Fruit fly (Drosophila melanogaster) whole organism, adult: ENCODE data around the gene CG42809.
A peak's percentile ranks its signal among the peaks of the same experiment; 100 is the strongest.

Source experiments
- CG11617 ChIP-seq: fragments of 200-800 bp; sonication (Bioruptor generic); optimal IDR thresholded peaks from 2 replicates; lab custom pipeline; 2017; ENCODE audit warnings: mild to moderate bottlenecking, missing biosample characterization, missing genetic modification reagents, missing genetic modification characterization
- CG12768 ChIP-seq: fragments of 200-800 bp; sonication (Bioruptor generic); optimal IDR thresholded peaks from 2 replicates; lab custom pipeline; 2017; ENCODE audit warnings: missing biosample characterization, missing genetic modification characterization, mild to moderate bottlenecking, moderate library complexity, missing genetic modification reagents
- CG14711 ChIP-seq: fragments of 200-800 bp; sonication (Bioruptor generic); optimal IDR thresholded peaks from 2 replicates; lab custom pipeline; 2018; ENCODE audit warnings: missing biosample characterization, mild to moderate bottlenecking, missing genetic modification characterization, moderate library complexity
- CG1620 ChIP-seq: fragments of 200-800 bp; sonication (Bioruptor generic); optimal IDR thresholded peaks from 2 replicates; lab custom pipeline; 2016; ENCODE audit warnings: missing biosample characterization, missing genetic modification characterization
- CG33017 ChIP-seq: fragments of 200-800 bp; sonication (Bioruptor generic); optimal IDR thresholded peaks from 2 replicates; lab custom pipeline; 2018; ENCODE audit warnings: missing biosample characterization, mild to moderate bottlenecking, missing genetic modification characterization, moderate library complexity
- CG5204 ChIP-seq: fragments of 200-800 bp; sonication (Bioruptor generic); optimal IDR thresholded peaks from 2 replicates; lab custom pipeline; 2016; ENCODE audit warnings: missing biosample characterization, missing genetic modification characterization
- CG7045 ChIP-seq: fragments of 200-800 bp; sonication (Bioruptor generic); optimal IDR thresholded peaks from 2 replicates; lab custom pipeline; 2017; ENCODE audit warnings: missing biosample characterization, mild to moderate bottlenecking, missing genetic modification characterization
- CG7101 ChIP-seq: fragments of 200-800 bp; sonication (Bioruptor generic); optimal IDR thresholded peaks from 2 replicates; lab custom pipeline; 2018; ENCODE audit warnings: missing biosample characterization, mild to moderate bottlenecking, missing genetic modification characterization, moderate library complexity
- Clk ChIP-seq: fragments of 200-800 bp; sonication (Bioruptor generic); optimal IDR thresholded peaks from 2 replicates; lab custom pipeline; 2017; ENCODE audit warnings: missing biosample characterization, missing genetic modification characterization
- Crg-1 ChIP-seq: fragments of 200-800 bp; sonication (Bioruptor generic); optimal IDR thresholded peaks from 2 replicates; lab custom pipeline; 2016; ENCODE audit warnings: missing biosample characterization, missing genetic modification characterization
- Hr96 ChIP-seq: fragments of 200-800 bp; sonication (Bioruptor generic); optimal IDR thresholded peaks from 2 replicates; lab custom pipeline; 2016; ENCODE audit warnings: missing biosample characterization, missing genetic modification characterization
- Mnt ChIP-seq: fragments of 200-800 bp; sonication (Bioruptor generic); optimal IDR thresholded peaks from 2 replicates; lab custom pipeline; 2016; ENCODE audit warnings: missing biosample characterization, mild to moderate bottlenecking, missing genetic modification characterization
- bab1 ChIP-seq: fragments of 200-800 bp; sonication (Bioruptor generic); optimal IDR thresholded peaks from 3 replicates; lab custom pipeline; 2019; ENCODE audit warnings: missing biosample characterization, mild to moderate bottlenecking, missing genetic modification characterization, moderate library complexity
- cic ChIP-seq: fragments of 200-800 bp; sonication (Bioruptor generic); optimal IDR thresholded peaks from 2 replicates; lab custom pipeline; 2017; ENCODE audit warnings: missing biosample characterization, mild to moderate bottlenecking, missing genetic modification characterization, moderate library complexity
- cnc ChIP-seq, 2 experiments: fragments of >200 bp; optimal IDR thresholded peaks; 2 replicates each; lab custom pipeline; 2017
- kay ChIP-seq: fragments of 200-800 bp; sonication (Bioruptor generic); peaks from one replicate; lab custom pipeline; 2016; ENCODE audit warnings: missing biosample characterization, missing genetic modification characterization, borderline replicate concordance
- ovo ChIP-seq: fragments of 200-800 bp; sonication (Bioruptor generic); optimal IDR thresholded peaks from 2 replicates; lab custom pipeline; 2016; ENCODE audit warnings: missing biosample characterization, missing genetic modification characterization
- pad ChIP-seq: fragments of 200-800 bp; sonication (Bioruptor generic); optimal IDR thresholded peaks from 3 replicates; lab custom pipeline; 2017; ENCODE audit warnings: missing biosample characterization, missing genetic modification characterization, mild to moderate bottlenecking, moderate library complexity, missing genetic modification reagents
- tj ChIP-seq: fragments of 200-800 bp; sonication (Bioruptor generic); optimal IDR thresholded peaks from 3 replicates; lab custom pipeline; 2017; ENCODE audit warnings: missing biosample characterization, mild to moderate bottlenecking, missing genetic modification characterization, moderate library complexity
- toe ChIP-seq: fragments of 200-800 bp; sonication (Bioruptor generic); optimal IDR thresholded peaks from 2 replicates; lab custom pipeline; 2016; ENCODE audit warnings: missing biosample characterization, missing genetic modification characterization

CG42809 gene

dm6 chr2L:13457037-13457547, at the start of gene CG42809:
CG42809 (plus strand) TSS chr2L:13457497.
- no peak for TF ChIP-seq bab1 (GFP tag; lab: Kevin White, UChicago)
- TF ChIP-seq toe (GFP tag; lab: Kevin White, UChicago) = no peak
- no peak for TF ChIP-seq tj (GFP tag; lab: Kevin White, UChicago)
- TF ChIP-seq CG14711 (tag; lab: Kevin White, UChicago) = no peak
- no peak for TF ChIP-seq CG7101 (tag; lab: Kevin White, UChicago)
- no peak for TF ChIP-seq Crg-1 (GFP tag; lab: Kevin White, UChicago)
- TF ChIP-seq Mnt (GFP tag; lab: Kevin White, UChicago) = no peak
- no peak for TF ChIP-seq pad

- TF ChIP-seq cnc (optimal IDR thresholded peaks at IDR 0.05; lab: Kevin White, UChicago) = no peak
- peak; percentile 49 for TF ChIP-seq bab1 (GFP tag; lab: Kevin White, UChicago)
- peak; percentile 99 for TF ChIP-seq tj (GFP tag; lab: Kevin White, UChicago)
These were observed 45.7 kb upstream of the CG42809 start, which contains the start of gene Vm34Ca for dm6 chr2L:13411566-13411965. Vm34Ca (minus strand) TSS chr2L:13411631.

DNA sequence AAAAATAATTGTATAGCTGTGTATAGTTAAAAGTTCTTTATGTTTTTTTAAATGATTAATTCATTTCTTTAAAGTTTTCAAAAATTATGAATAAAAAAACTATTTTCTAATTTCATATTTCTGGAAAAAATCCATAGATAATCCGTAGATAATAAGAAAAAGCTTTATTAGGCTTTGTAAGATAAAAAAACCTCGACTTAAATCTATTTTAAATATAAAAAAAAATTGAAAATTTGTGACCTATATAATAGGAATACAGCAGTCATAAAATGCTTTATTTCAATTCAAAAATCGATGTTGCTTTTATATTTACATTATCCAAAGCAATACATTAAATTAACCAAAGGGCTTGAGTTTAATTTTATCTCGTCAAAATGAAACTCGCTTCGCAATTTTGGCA, 45.1 kb upstream of the CG42809 start, which contains the start of gene Flad2:
Flad2 (plus strand) TSS at position 301 of the 400 bp plus-strand sequence.
- no peak for TF ChIP-seq CG11617

DNA sequence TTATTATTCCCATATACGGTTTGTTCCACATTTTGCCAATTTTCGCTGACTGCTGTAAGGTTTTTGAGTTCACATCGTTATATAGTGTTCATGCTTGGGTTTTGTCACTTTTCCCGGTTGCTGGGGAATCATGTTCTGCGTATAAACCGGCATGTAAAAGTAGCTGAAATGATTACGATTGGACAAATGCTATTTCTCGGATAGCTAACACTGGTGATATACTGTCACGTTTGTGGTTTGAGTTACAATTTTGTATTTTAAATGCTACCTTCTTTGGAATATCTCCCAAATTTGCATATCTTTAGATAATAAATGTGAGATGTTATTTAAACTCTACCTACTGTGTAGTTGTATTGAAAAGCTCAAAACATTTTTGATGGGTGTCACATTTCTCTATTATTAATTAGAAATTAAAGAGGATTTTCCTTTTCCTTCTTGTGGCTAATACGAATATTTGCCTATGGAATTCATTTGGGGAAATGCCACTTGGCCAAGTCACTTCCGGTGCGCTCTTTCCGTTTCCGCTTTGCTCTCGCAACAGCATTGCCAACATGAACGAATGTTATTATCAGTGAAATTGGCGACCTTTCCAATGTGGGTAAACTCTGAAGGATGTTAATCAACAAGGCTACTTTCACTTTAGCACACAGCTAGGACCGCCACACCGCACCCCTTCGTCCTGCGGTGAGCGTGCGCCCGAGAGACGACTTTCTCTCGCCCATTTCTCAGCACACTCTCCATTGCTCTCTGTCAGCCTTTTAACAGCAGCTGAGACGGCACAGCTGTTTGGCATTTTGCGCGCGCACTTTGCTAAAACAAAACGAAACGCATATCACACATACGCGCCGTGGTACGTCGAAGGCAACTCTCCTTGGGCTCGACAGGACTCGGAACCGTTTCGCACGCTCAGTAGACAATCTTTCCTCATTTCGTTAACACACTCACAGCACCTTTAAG, 42.5 kb upstream of the CG42809 start, which contains the start of the genes CG16956, CG42784 and CG43850:
CG16956 (minus strand) TSS at position 51 of the 957 bp plus-strand sequence.
CG42784 (plus strand) TSS at position 907 of the 957 bp plus-strand sequence.
CG43850 (plus strand) TSS at position 907 of the 957 bp plus-strand sequence.
- TF ChIP-seq CG12768 = no peak
- TF ChIP-seq tj (GFP tag; lab: Kevin White, UChicago) = no peak
- peak; percentile 19 for TF ChIP-seq CG5204 (GFP tag; lab: Kevin White, UChicago)
- TF ChIP-seq ovo (GFP tag; lab: Kevin White, UChicago) = peak; percentile 0
- TF ChIP-seq Hr96 (GFP tag; lab: Kevin White, UChicago) = peak; percentile 6
- TF ChIP-seq Mnt (GFP tag; lab: Kevin White, UChicago) = no peak
- TF ChIP-seq cnc (optimal IDR thresholded peaks at IDR 0.05; lab: Kevin White, UChicago) = no peak
- peak; percentile 60 for TF ChIP-seq CG7045
- no peak for TF ChIP-seq CG14711 (tag; lab: Kevin White, UChicago)
- no peak for TF ChIP-seq CG33017 (tag; lab: Kevin White, UChicago)
- no peak for TF ChIP-seq CG7101 (tag; lab: Kevin White, UChicago)

dm6 chr2L:13430919-13431502, 26.3 kb upstream of the CG42809 start:
- TF ChIP-seq CG11617 = no peak
- TF ChIP-seq Hr96 (GFP tag; lab: Kevin White, UChicago) = no peak
- no peak for TF ChIP-seq CG7101 (tag; lab: Kevin White, UChicago)
- TF ChIP-seq Clk (GFP tag; lab: Kevin White, UChicago) = no peak
- no peak for TF ChIP-seq kay (GFP tag; lab: Kevin White, UChicago)
- no peak for TF ChIP-seq CG1620 (GFP tag; lab: Kevin White, UChicago)
- no peak for TF ChIP-seq pad

dm6 chr2L:13434795-13435634, 22.3 kb upstream of the CG42809 start, which contains the start of gene Tehao:
Tehao (plus strand) TSS chr2L:13435622.
- no peak for TF ChIP-seq CG7101 (tag; lab: Kevin White, UChicago)
- peak; percentile 80 for TF ChIP-seq kay (GFP tag; lab: Kevin White, UChicago)

DNA sequence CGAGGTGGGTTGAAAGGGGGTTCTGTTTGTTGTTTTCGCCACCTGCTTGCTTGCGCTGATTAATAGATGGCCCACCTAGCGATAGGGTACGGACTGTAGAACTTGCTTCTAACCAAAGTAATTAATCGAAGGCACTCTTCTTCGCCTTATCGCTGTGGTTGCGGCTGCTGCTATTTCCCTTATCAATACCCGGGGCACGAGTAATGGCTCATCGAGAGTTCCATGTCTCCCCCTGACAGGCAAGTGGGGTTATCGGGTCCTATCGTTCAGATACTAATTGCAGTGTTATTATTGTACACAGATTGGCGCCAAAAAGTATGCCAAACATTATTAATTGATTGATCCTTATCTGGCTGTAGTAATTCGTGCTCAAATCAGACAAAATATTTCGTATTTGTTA, 20.5 kb upstream of the CG42809 start:
- TF ChIP-seq cic (GFP tag; lab: Kevin White, UChicago) = peak; percentile 25
- TF ChIP-seq CG14711 (tag; lab: Kevin White, UChicago) = no peak
- TF ChIP-seq Mnt (GFP tag; lab: Kevin White, UChicago) = peak; percentile 30
- TF ChIP-seq kay (GFP tag; lab: Kevin White, UChicago) = peak; percentile 83
